Worm (Caenorhabditis elegans): ENCODE data around the gene fbxb-82.

ce11 chrIII:188426-188888 is 45.4 kb upstream of the fbxb-82 start, which contains the start of gene ubc-20:
- TF ChIP-seq alr-1 (tag; optimal IDR thresholded peaks at IDR 0.05) (no peak), fos-1 (tag; optimal IDR thresholded peaks at IDR 0.05) (no peak), nhr-11 (tag; optimal IDR thresholded peaks at IDR 0.05) (no peak), snpc-4 (tag; optimal IDR thresholded peaks at IDR 0.05) (no peak), mdl-1 (tag; optimal IDR thresholded peaks at IDR 0.05) (no peak), elt-3 (tag; optimal IDR thresholded peaks at IDR 0.05) (no peak), egl-27 (tag; optimal IDR thresholded peaks at IDR 0.05) (no peak), ama-1 (optimal IDR thresholded peaks at IDR 0.05) (no peak), unc-55 (GFP tag; optimal IDR thresholded peaks at IDR 0.05) (peak; percentile 30), unc-39 (tag; optimal IDR thresholded peaks at IDR 0.05) (no peak), nhr-237 (tag; optimal IDR thresholded peaks at IDR 0.05) (no peak)
